Fruit fly (Drosophila melanogaster) whole organism, embryonic: ENCODE measurements around the gene CG14958.
A peak's percentile ranks its signal among the peaks of the same experiment; 100 is the strongest.

Source experiments
- Asciz ChIP-seq: fragments of 200-800 bp; sonication (Bioruptor generic); optimal IDR thresholded peaks from 2 replicates; lab custom pipeline; 2017; ENCODE audit warnings: missing biosample characterization, mild to moderate bottlenecking, missing genetic modification characterization, missing genetic modification reagents
- Atf6 ChIP-seq: fragments of 200-800 bp; sonication (Bioruptor generic); IDR thresholded peaks from 2 replicates; pipeline ENCODE4 v1.3.6; 2022; ENCODE audit warnings: missing biosample characterization, missing genetic modification characterization
- CG10959 ChIP-seq: fragments of 200-800 bp; sonication (Bioruptor generic); IDR thresholded peaks from 2 replicates; pipeline ENCODE4 v1.3.6; 2022; ENCODE audit warnings: missing biosample characterization, missing genetic modification characterization
- CG11504 ChIP-seq: fragments of 200-800 bp; sonication (Bioruptor generic); optimal IDR thresholded peaks from 3 replicates; lab custom pipeline; 2019; ENCODE audit warnings: missing biosample characterization, mild to moderate bottlenecking, missing genetic modification characterization, moderate library complexity
- CG12391 ChIP-seq: fragments of 200-800 bp; sonication (Bioruptor generic); optimal IDR thresholded peaks from 3 replicates; lab custom pipeline; 2018; ENCODE audit warnings: missing biosample characterization, mild to moderate bottlenecking, missing genetic modification characterization, moderate library complexity
- CG13296 ChIP-seq: fragments of 200-800 bp; sonication (Bioruptor generic); optimal IDR thresholded peaks from 3 replicates; lab custom pipeline; 2018; ENCODE audit warnings: missing biosample characterization, mild to moderate bottlenecking, missing genetic modification characterization
- CG15696 ChIP-seq: fragments of 200-800 bp; sonication (Bioruptor generic); optimal IDR thresholded peaks from 2 replicates; lab custom pipeline; 2019; ENCODE audit warnings: missing biosample characterization, mild to moderate bottlenecking, missing genetic modification characterization, moderate library complexity
- CG16813 ChIP-seq: fragments of 200-800 bp; sonication (Bioruptor generic); IDR thresholded peaks from 3 replicates; pipeline ENCODE4 v1.3.6; 2022; ENCODE audit warnings: missing biosample characterization, missing genetic modification characterization; ENCODE audit not compliant: partially characterized antibody
- CG2120 ChIP-seq: fragments of 200-800 bp; sonication (Bioruptor generic); optimal IDR thresholded peaks from 3 replicates; lab custom pipeline; 2016; ENCODE audit warnings: missing biosample characterization, missing genetic modification characterization
- CG2129 ChIP-seq: fragments of 200-800 bp; sonication (Bioruptor generic); IDR thresholded peaks from 2 replicates; pipeline ENCODE4 v1.3.6; 2022; ENCODE audit warnings: missing biosample characterization, missing genetic modification characterization; ENCODE audit not compliant: partially characterized antibody
- CG2875 ChIP-seq: fragments of 200-800 bp; sonication (Bioruptor generic); optimal IDR thresholded peaks from 2 replicates; lab custom pipeline; 2017; ENCODE audit warnings: missing biosample characterization, mild to moderate bottlenecking, missing genetic modification characterization, missing genetic modification reagents
- CG3065 ChIP-seq: fragments of 200-800 bp; sonication (Bioruptor generic); optimal IDR thresholded peaks from 2 replicates; lab custom pipeline; 2016; ENCODE audit warnings: missing biosample characterization, missing genetic modification characterization
- CG32532 ChIP-seq: fragments of 200-800 bp; sonication (Bioruptor generic); IDR thresholded peaks from 2 replicates; pipeline ENCODE4 v1.3.6; 2022; ENCODE audit warnings: missing biosample characterization, missing genetic modification characterization
- CG32767 ChIP-seq: fragments of 200-800 bp; sonication (Bioruptor generic); IDR thresholded peaks from 2 replicates; pipeline ENCODE4 v1.3.6; 2022; ENCODE audit warnings: missing biosample characterization, missing genetic modification characterization
- CG4282 ChIP-seq: fragments of 200-800 bp; sonication (Bioruptor generic); optimal IDR thresholded peaks from 2 replicates; lab custom pipeline; 2016; ENCODE audit warnings: missing biosample characterization, missing genetic modification characterization
- CG4360 ChIP-seq: fragments of 200-800 bp; sonication (Bioruptor generic); IDR thresholded peaks from 2 replicates; pipeline ENCODE4 v1.3.6; 2022; ENCODE audit warnings: missing biosample characterization, missing genetic modification characterization
- CG4404 ChIP-seq: fragments of 200-800 bp; sonication (Bioruptor generic); IDR thresholded peaks from 2 replicates; pipeline ENCODE4 v1.3.6; 2022; ENCODE audit warnings: missing biosample characterization, missing genetic modification characterization
- CG6765 ChIP-seq: fragments of 200-800 bp; sonication (Bioruptor generic); optimal IDR thresholded peaks from 3 replicates; lab custom pipeline; 2017; ENCODE audit warnings: missing biosample characterization, mild to moderate bottlenecking, missing genetic modification characterization
- CG8388 ChIP-seq: fragments of 200-800 bp; sonication (Bioruptor generic); optimal IDR thresholded peaks from 2 replicates; lab custom pipeline; 2019; ENCODE audit warnings: missing biosample characterization, mild to moderate bottlenecking, missing genetic modification characterization, moderate library complexity
- CkIIα-i1 ChIP-seq: fragments of 200-800 bp; sonication (Bioruptor generic); IDR thresholded peaks from 2 replicates; pipeline ENCODE4 v1.3.6; 2022; ENCODE audit warnings: missing biosample characterization, missing genetic modification characterization
- CoRest ChIP-seq: fragments of 200-800 bp; sonication (Bioruptor generic); optimal IDR thresholded peaks from 3 replicates; lab custom pipeline; 2018; ENCODE audit warnings: missing biosample characterization, mild to moderate bottlenecking, missing genetic modification characterization, moderate library complexity
- Dp ChIP-seq: fragments of 200-800 bp; sonication (Bioruptor generic); optimal IDR thresholded peaks from 2 replicates; lab custom pipeline; 2018; ENCODE audit warnings: missing biosample characterization, mild to moderate bottlenecking, missing genetic modification characterization, moderate library complexity
- Ets97D ChIP-seq: fragments of 200-800 bp; sonication (Bioruptor generic); optimal IDR thresholded peaks from 3 replicates; lab custom pipeline; 2016; ENCODE audit warnings: missing biosample characterization, missing genetic modification characterization
- H2.0 ChIP-seq: fragments of 200-800 bp; sonication (Bioruptor generic); IDR thresholded peaks from 2 replicates; pipeline ENCODE4 v1.3.6; 2022; ENCODE audit warnings: missing biosample characterization, missing genetic modification characterization
- HLH4C ChIP-seq: fragments of 200-800 bp; sonication (Bioruptor generic); IDR thresholded peaks from 3 replicates; pipeline ENCODE4 v1.3.6; 2022; ENCODE audit warnings: missing biosample characterization, missing genetic modification characterization; ENCODE audit not compliant: partially characterized antibody
- Hr39 ChIP-seq: fragments of >200 bp; optimal IDR thresholded peaks from 2 replicates; lab custom pipeline; 2017
- Oli ChIP-seq: fragments of 200-800 bp; sonication (Bioruptor generic); optimal IDR thresholded peaks from 2 replicates; lab custom pipeline; 2018; ENCODE audit warnings: missing biosample characterization, mild to moderate bottlenecking, missing genetic modification characterization, moderate library complexity
- Opbp ChIP-seq: fragments of 200-800 bp; sonication (Bioruptor generic); IDR thresholded peaks from 3 replicates; pipeline ENCODE4 v1.3.6; 2022; ENCODE audit warnings: missing biosample characterization, missing genetic modification characterization; ENCODE audit not compliant: partially characterized antibody
- Optix ChIP-seq: fragments of 200-800 bp; sonication (Bioruptor generic); IDR thresholded peaks from 3 replicates; pipeline ENCODE4 v1.3.6; 2022; ENCODE audit warnings: missing biosample characterization, missing genetic modification characterization
- Spps ChIP-seq: fragments of 200-800 bp; sonication (Bioruptor generic); optimal IDR thresholded peaks from 2 replicates; lab custom pipeline; 2018; ENCODE audit warnings: missing biosample characterization, mild to moderate bottlenecking, missing genetic modification characterization
- crc ChIP-seq: fragments of 200-800 bp; sonication (Bioruptor generic); optimal IDR thresholded peaks from 2 replicates; lab custom pipeline; 2016; ENCODE audit warnings: missing biosample characterization, missing genetic modification characterization
- dati ChIP-seq: fragments of 200-800 bp; sonication (Bioruptor generic); IDR thresholded peaks from 2 replicates; pipeline ENCODE4 v1.3.6; 2022; ENCODE audit warnings: missing biosample characterization, missing genetic modification characterization
- dm ChIP-seq: fragments of 200-800 bp; sonication (Bioruptor generic); optimal IDR thresholded peaks from 3 replicates; lab custom pipeline; 2016; ENCODE audit warnings: missing biosample characterization, missing genetic modification characterization
- fd96Cb ChIP-seq: fragments of 200-800 bp; sonication (Bioruptor generic); optimal IDR thresholded peaks from 2 replicates; lab custom pipeline; 2018; ENCODE audit warnings: missing biosample characterization, mild to moderate bottlenecking, missing genetic modification characterization, moderate library complexity
- gcm ChIP-seq: fragments of 200-800 bp; sonication (Bioruptor generic); optimal IDR thresholded peaks from 2 replicates; lab custom pipeline; 2019; ENCODE audit warnings: missing biosample characterization, mild to moderate bottlenecking, missing genetic modification characterization, moderate library complexity
- gro ChIP-seq: fragments of 200-800 bp; sonication (Bioruptor generic); optimal IDR thresholded peaks from 2 replicates; lab custom pipeline; 2016; ENCODE audit warnings: missing biosample characterization, missing genetic modification characterization
- insv ChIP-seq, 2 experiments: fragments of 200-800 bp; sonication (Bioruptor generic); optimal IDR thresholded peaks; 3 replicates each; lab custom pipeline; 2016 to 2018; ENCODE audit warnings: missing biosample characterization in 2 of 2, missing genetic modification characterization in 2 of 2
- inv ChIP-seq: fragments of 200-800 bp; sonication (Bioruptor generic); IDR thresholded peaks from 2 replicates; pipeline ENCODE4 v1.3.6; 2022; ENCODE audit warnings: missing biosample characterization, missing genetic modification characterization; ENCODE audit not compliant: partially characterized antibody
- kay ChIP-seq: fragments of 200-800 bp; sonication (Bioruptor generic); optimal IDR thresholded peaks from 2 replicates; lab custom pipeline; 2016; ENCODE audit warnings: missing biosample characterization, missing genetic modification characterization
- lola ChIP-seq, 3 experiments: fragments of >200 bp in 2 of 3; fragments of 200-800 bp in 1 of 3; sonication (Bioruptor generic) in 1 of 3; optimal IDR thresholded peaks; 2 replicates each; lab custom pipeline; 2017 to 2019; ENCODE audit warnings: missing biosample characterization in 3 of 3, missing genetic modification characterization in 3 of 3, mild to moderate bottlenecking in 1 of 3, moderate library complexity in 1 of 3
- nmo ChIP-seq: fragments of 200-800 bp; sonication (Bioruptor generic); optimal IDR thresholded peaks from 2 replicates; lab custom pipeline; 2018; ENCODE audit warnings: missing biosample characterization, mild to moderate bottlenecking, missing genetic modification characterization, moderate library complexity
- phol ChIP-seq: fragments of 200-800 bp; sonication (Bioruptor generic); optimal IDR thresholded peaks from 3 replicates; lab custom pipeline; 2018; ENCODE audit warnings: missing biosample characterization, mild to moderate bottlenecking, missing genetic modification characterization, moderate library complexity
- sens ChIP-seq: fragments of 200-800 bp; sonication (Bioruptor generic); peaks from one replicate; lab custom pipeline; 2016; ENCODE audit warnings: missing biosample characterization, missing genetic modification characterization
- tap ChIP-seq: fragments of 200-800 bp; optimal IDR thresholded peaks from 3 replicates; lab custom pipeline; 2019; ENCODE audit warnings: missing biosample characterization, mild to moderate bottlenecking, missing genetic modification characterization, moderate library complexity
- trem ChIP-seq: fragments of 200-800 bp; optimal IDR thresholded peaks from 3 replicates; lab custom pipeline; 2019; ENCODE audit warnings: missing biosample characterization, mild to moderate bottlenecking, missing genetic modification characterization, moderate library complexity
- zen2 ChIP-seq: fragments of 200-800 bp; sonication (Bioruptor generic); IDR thresholded peaks from 3 replicates; pipeline ENCODE4 v1.3.6; 2022; ENCODE audit warnings: missing biosample characterization, missing genetic modification characterization; ENCODE audit not compliant: partially characterized antibody

CG14958 gene

DNA sequence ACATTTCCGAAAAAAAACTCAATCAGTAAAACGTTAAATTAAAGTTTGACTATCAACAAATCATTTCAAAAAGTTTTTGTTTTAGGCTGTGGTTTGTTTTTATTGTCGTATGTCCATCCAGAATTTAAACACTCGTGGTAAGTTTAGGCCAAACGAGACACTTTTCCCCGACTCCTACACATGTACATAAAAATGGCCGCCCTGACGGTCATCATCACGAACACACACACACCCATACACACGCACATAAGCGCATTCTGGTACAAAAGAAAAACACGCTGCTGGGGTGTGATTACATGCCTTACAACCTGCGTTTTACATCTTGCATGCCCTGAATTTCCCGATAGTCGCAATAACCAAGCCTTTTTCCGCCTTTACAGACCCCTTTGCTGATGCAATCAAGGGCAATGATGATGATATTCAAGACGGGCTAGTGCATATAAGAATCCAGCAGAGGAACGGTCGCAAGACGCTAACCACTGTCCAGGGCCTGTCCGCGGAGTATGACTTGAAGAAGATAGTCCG lies 33.7 kb downstream of the CG14958 start (continued):
- TF ChIP-seq Oli (tag; lab: Kevin White, UChicago) (no peak), dm (GFP tag; lab: Kevin White, UChicago) (peak; percentile 43), CG11504 (tag; lab: Kevin White, UChicago) (no peak), fd96Cb (tag; lab: Kevin White, UChicago) (no peak), inv (GFP tag; lab: Robert Waterston, UW) (no peak), HLH4C (0 out of 3 replicates have a peak, but pooled peaks have one; percentile 2), CG4282 (GFP tag; lab: Kevin White, UChicago) (no peak), phol (tag; lab: Kevin White, UChicago) (peak; percentile 73), Opbp (GFP tag; lab: Robert Waterston, UW) (no peak), dati (no peak)

DNA sequence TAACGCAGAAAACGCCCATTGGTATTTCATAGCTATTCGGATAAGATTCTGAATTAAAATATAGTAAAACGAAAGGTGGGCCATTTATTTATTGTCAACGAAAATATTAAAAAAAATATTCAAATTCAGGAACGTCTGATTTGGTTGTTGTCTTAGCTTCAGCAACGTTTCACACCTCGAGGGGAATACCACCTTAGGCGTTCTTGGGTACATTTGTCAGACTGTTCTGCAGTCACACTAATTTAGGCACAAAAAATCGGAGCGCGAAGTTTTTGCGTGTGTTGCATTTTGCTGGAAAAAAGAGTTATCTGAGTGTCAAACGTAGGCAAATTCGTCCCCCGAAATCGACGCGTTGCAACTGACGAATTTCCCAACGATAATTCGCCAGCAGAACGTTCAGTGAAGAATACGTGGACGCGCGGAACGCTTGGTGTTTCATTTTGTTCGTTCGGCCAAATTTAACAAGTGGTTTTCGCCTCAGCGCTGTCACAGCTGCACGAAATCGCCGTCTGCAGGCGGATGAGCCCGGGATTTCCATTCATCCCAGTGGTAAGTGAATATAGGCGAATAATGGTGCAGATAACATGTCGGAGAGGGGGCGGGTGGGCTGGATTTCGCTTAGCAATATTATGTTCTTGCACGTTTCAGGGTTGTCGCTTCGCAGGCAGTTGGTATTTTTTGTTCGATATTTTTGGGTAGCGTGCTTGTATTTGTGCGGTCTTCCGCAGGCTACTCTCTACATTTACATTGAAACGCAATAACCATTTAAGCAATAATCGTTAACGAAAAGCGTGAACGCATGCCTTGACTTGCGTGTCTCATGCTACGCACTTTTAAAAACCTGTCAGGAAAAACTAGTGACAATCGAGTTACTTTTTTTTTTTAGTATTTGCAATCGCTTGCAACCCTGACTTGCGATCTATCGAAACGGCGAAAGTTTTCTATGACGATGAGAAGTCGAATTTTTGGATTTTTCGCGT lies 35.3 kb downstream of the CG14958 start, which contains the start of gene Larp4B:
Gene Larp4B (plus strand): TSS at position 99 of the 980 bp plus-strand sequence.
- TF ChIP-seq CG2875 (GFP tag; lab: Kevin White, UChicago) (no peak), CG6765 (no peak), CG4360 (peak; percentile 18; the same call in 1 of the 2 replicates), CG4404 (GFP tag; lab: Robert Waterston, UW) (no peak), Asciz (GFP tag; lab: Kevin White, UChicago) (no peak), kay (GFP tag; lab: Kevin White, UChicago) (no peak), CG10959 (no peak), CG15696 (no peak), CG12391 (peak; percentile 1), tap (tag; lab: Kevin White, UChicago) (no peak), CkIIα-i1 (GFP tag; lab: Robert Waterston, UW) (no peak), CG32767 (GFP tag; lab: Robert Waterston, UW) (no peak), CG8388 (no peak), zen2 (GFP tag; lab: Robert Waterston, UW) (0 out of 3 replicates have a peak, but pooled peaks have one; percentile 39), insv (GFP tag; optimal IDR thresholded peaks at IDR 0.05; lab: Kevin White, UChicago) (peak in 1 of 2 experiments; percentile 41), crc (GFP tag; lab: Kevin White, UChicago) (no peak), lola (GFP tag; optimal IDR thresholded peaks at IDR 0.05; lab: Kevin White, UChicago) (no peak), Spps (no peak), CG16813 (GFP tag; lab: Robert Waterston, UW) (peak; percentile 72), CG2129 (GFP tag; lab: Robert Waterston, UW) (peak; percentile 53), CoRest (no peak), gcm (GFP tag; lab: Kevin White, UChicago) (no peak), CG13296 (GFP tag; lab: Kevin White, UChicago) (no peak), nmo (peak; percentile 25), CG32532 (no peak), H2.0 (GFP tag; lab: Robert Waterston, UW) (no peak), gro (GFP tag; lab: Kevin White, UChicago) (peak; percentile 45), CG3065 (GFP tag; lab: Kevin White, UChicago) (no peak), trem (tag; lab: Kevin White, UChicago) (peak; percentile 75), Hr39 (lab: Kevin White, UChicago) (no peak), Optix (GFP tag; lab: Robert Waterston, UW) (no peak), sens (GFP tag; lab: Kevin White, UChicago) (peak; percentile 80), Atf6 (no peak), Dp (peak; percentile 71), Ets97D (GFP tag; lab: Kevin White, UChicago) (peak; percentile 73), CG2120 (GFP tag; lab: Kevin White, UChicago) (peak; percentile 48)
